Worm (Caenorhabditis elegans): Measurements from ENCODE around the gene srw-35.

- TF ChIP-seq elt-3 (tag; optimal IDR thresholded peaks at IDR 0.05) (no peak), lsy-2 (tag; optimal IDR thresholded peaks at IDR 0.05) (no peak), lin-13 (GFP tag; optimal IDR thresholded peaks at IDR 0.05) (no peak)
Measured at ce11 chrV:16503164-16503563, 30.9 kb downstream of the srw-35 start, which contains the start of gene F36D3.14.

Data from whole organism, L2 larva.